Worm (Caenorhabditis elegans) whole organism, L3 larva: ENCODE data around the gene Y62E10A.6.

Experiments
- pha-4 ChIP-seq: fragments of 150-350 bp; optimal IDR thresholded peaks from 2 replicates; lab custom pipeline; 2014; ENCODE audit warnings: missing biosample characterization, missing genetic modification reagents, missing genetic modification characterization
- unc-39 ChIP-seq: sonication (generic microtip); optimal IDR thresholded peaks from 4 replicates; lab custom pipeline; 2017; ENCODE audit warnings: missing biosample characterization, missing genetic modification characterization

- TF ChIP-seq pha-4 (tag; lab: Kevin White, UChicago) = no peak
- TF ChIP-seq unc-39 (tag; lab: Kevin White, UChicago) = no peak
These were observed 6.9 kb upstream of the Y62E10A.6 start, which contains the start of gene srsx-25 for ce11 chrIV:13364869-13365268.
